In the genomic region with DNA sequence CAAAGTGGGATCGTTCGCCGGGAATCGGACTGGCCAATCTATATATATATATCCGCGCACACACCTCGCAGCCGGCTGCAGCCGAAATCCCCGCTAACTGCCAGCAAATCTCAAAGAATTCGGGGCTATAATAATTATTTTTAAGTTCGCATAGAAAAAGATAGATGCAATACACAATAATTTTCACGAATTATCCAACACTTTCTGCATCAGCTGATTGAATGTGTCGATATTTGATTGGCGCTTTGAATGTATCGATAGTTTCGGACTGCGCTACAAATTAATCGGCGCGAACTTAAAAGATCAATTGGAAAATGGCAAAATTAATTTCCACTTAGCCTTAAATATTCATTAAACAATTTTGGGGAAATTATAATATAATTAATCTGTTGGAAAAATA, we compare ENCODE assay signal across 2 fruit fly cellular contexts.
A peak's percentile ranks its signal among the peaks of the same experiment; 100 is the strongest.
TF ChIP-seq lines count a peak whose summit lies in the region.

A gene (minus strand): TSS at position 169 of the 400 bp plus-strand sequence.

TF ChIP-seq in whole organism, embryonic, 481 proteins besides CTCF, POLR2A, EP300 and RAD21 (continued from another document and continues in another):
- TF ChIP-seq CG11398 (GFP tag; optimal IDR thresholded peaks at IDR 0.05; lab: Kevin White, UChicago) (no peak), chn (GFP tag; optimal IDR thresholded peaks at IDR 0.05; lab: Kevin White, UChicago) (no peak), CG11247 (GFP tag; IDR thresholded peaks at IDR 0.05; lab: Robert Waterston, UW) (no peak), Dll (GFP tag; IDR thresholded peaks at IDR 0.05; lab: Robert Waterston, UW; ENCODE audit: partially characterized antibody) (peak; percentile 84), CG7556 (GFP tag; optimal IDR thresholded peaks at IDR 0.05; lab: Kevin White, UChicago) (no peak), fd96Cb (tag; optimal IDR thresholded peaks at IDR 0.05; lab: Kevin White, UChicago) (no peak), repo (GFP tag; optimal IDR thresholded peaks at IDR 0.05; lab: Kevin White, UChicago) (peak; percentile 6), sens (GFP tag; lab: Kevin White, UChicago) (peak; percentile 63), stwl (tag; optimal IDR thresholded peaks at IDR 0.05; lab: Kevin White, UChicago) (peak; percentile 79), phol (tag; optimal IDR thresholded peaks at IDR 0.05; lab: Kevin White, UChicago) (peak; percentile 36), prd (optimal IDR thresholded peaks at IDR 0.05; lab: Kevin White, UChicago) (no peak), prd (GFP tag; IDR thresholded peaks at IDR 0.05; lab: Robert Waterston, UW) (no peak), CG11560 (tag; IDR thresholded peaks at IDR 0.05; lab: Robert Waterston, UW) (no peak), CG3065 (GFP tag; optimal IDR thresholded peaks at IDR 0.05; lab: Kevin White, UChicago) (no peak), CG7963 (GFP tag; IDR thresholded peaks at IDR 0.05; lab: Robert Waterston, UW; ENCODE audit: partially characterized antibody) (peak; percentile 81; the same call in 2 of the 3 replicates), CG9727 (GFP tag; optimal IDR thresholded peaks at IDR 0.05; lab: Kevin White, UChicago) (no peak), Myb (GFP tag; optimal IDR thresholded peaks at IDR 0.05; lab: Kevin White, UChicago) (peak; percentile 11), sisA (GFP tag; IDR thresholded peaks at IDR 0.05; lab: Robert Waterston, UW) (no peak), Bdp1 (GFP tag; optimal IDR thresholded peaks at IDR 0.05; lab: Kevin White, UChicago) (peak; percentile 9), Hsf (GFP tag; optimal IDR thresholded peaks at IDR 0.05; lab: Kevin White, UChicago) (no peak), Dp (GFP tag; optimal IDR thresholded peaks at IDR 0.05; lab: Kevin White, UChicago) (peak; percentile 98), vfl (GFP tag; optimal IDR thresholded peaks at IDR 0.05; lab: Kevin White, UChicago) (peak; percentile 52), CG30403 (GFP tag; optimal IDR thresholded peaks at IDR 0.05; lab: Kevin White, UChicago) (peak; percentile 33), Taf1 (GFP tag; IDR thresholded peaks at IDR 0.05; lab: Robert Waterston, UW) (no peak), crp (GFP tag; optimal IDR thresholded peaks at IDR 0.05; lab: Kevin White, UChicago) (peak; percentile 80 to 98), sc (optimal IDR thresholded peaks at IDR 0.05; lab: Kevin White, UChicago) (no peak), sc (GFP tag; optimal IDR thresholded peaks at IDR 0.05; lab: Kevin White, UChicago) (no peak), CG34224 (GFP tag; IDR thresholded peaks at IDR 0.05; lab: Robert Waterston, UW; ENCODE audit: partially characterized antibody) (peak; percentile 91), slou (GFP tag; optimal IDR thresholded peaks at IDR 0.05; lab: Kevin White, UChicago) (no peak), caup (GFP tag; optimal IDR thresholded peaks at IDR 0.05; lab: Kevin White, UChicago; ENCODE audit: severe bottlenecking) (no peak), CG32767 (GFP tag; IDR thresholded peaks at IDR 0.05; lab: Robert Waterston, UW) (peak; percentile 37; the same call in 1 of the 2 replicates), nom (GFP tag; optimal IDR thresholded peaks at IDR 0.05; lab: Kevin White, UChicago) (peak; percentile 41), nerfin-2 (GFP tag; IDR thresholded peaks at IDR 0.05; lab: Robert Waterston, UW; ENCODE audit: partially characterized antibody) (peak; percentile 44), lov (optimal IDR thresholded peaks at IDR 0.05; lab: Kevin White, UChicago) (no peak), lov (GFP tag; IDR thresholded peaks at IDR 0.05; lab: Robert Waterston, UW) (no peak), odd (GFP tag; optimal IDR thresholded peaks at IDR 0.05; lab: Kevin White, UChicago) (no peak), CG13624 (GFP tag; optimal IDR thresholded peaks at IDR 0.05; lab: Kevin White, UChicago) (peak; percentile 31), oc (tag; optimal IDR thresholded peaks at IDR 0.05; lab: Kevin White, UChicago) (no peak), CG10267 (tag; optimal IDR thresholded peaks at IDR 0.05; lab: Kevin White, UChicago) (peak; percentile 98), CG2120 (GFP tag; optimal IDR thresholded peaks at IDR 0.05; lab: Kevin White, UChicago) (peak; percentile 34), CG7987 (GFP tag; optimal IDR thresholded peaks at IDR 0.05; lab: Kevin White, UChicago) (peak; percentile 15), CG4617 (GFP tag; optimal IDR thresholded peaks at IDR 0.05; lab: Kevin White, UChicago; ENCODE audit: borderline replicate concordance) (peak; percentile 76), Lhr (GFP tag; optimal IDR thresholded peaks at IDR 0.05; lab: Kevin White, UChicago) (no peak), YL-1 (GFP tag; optimal IDR thresholded peaks at IDR 0.05; lab: Kevin White, UChicago) (peak; percentile 94), CG14710 (tag; optimal IDR thresholded peaks at IDR 0.05; lab: Kevin White, UChicago) (peak; percentile 62), shn (GFP tag; optimal IDR thresholded peaks at IDR 0.05; lab: Kevin White, UChicago) (no peak), HHEX (GFP tag; optimal IDR thresholded peaks at IDR 0.05; lab: Kevin White, UChicago) (no peak), row (GFP tag; IDR thresholded peaks at IDR 0.05; lab: Robert Waterston, UW) (peak; percentile 19; the same call in 1 of the 3 replicates), zen (tag; optimal IDR thresholded peaks at IDR 0.05; lab: Kevin White, UChicago) (peak; percentile 63), usp (GFP tag; optimal IDR thresholded peaks at IDR 0.05; lab: Kevin White, UChicago) (no peak), CG4404 (GFP tag; IDR thresholded peaks at IDR 0.05; lab: Robert Waterston, UW) (no peak), CG11723 (GFP tag; optimal IDR thresholded peaks at IDR 0.05; lab: Kevin White, UChicago) (no peak), fd64A (GFP tag; optimal IDR thresholded peaks at IDR 0.05; lab: Kevin White, UChicago) (no peak), CG4328 (GFP tag; optimal IDR thresholded peaks at IDR 0.05; lab: Kevin White, UChicago) (no peak), Elba2 (GFP tag; optimal IDR thresholded peaks at IDR 0.05; lab: Kevin White, UChicago) (peak; percentile 69), CG14860 (GFP tag; IDR thresholded peaks at IDR 0.05; lab: Robert Waterston, UW; ENCODE audit: partially characterized antibody) (peak; percentile 77), ara (GFP tag; IDR thresholded peaks at IDR 0.05; lab: Robert Waterston, UW) (no peak), Dref (GFP tag; IDR thresholded peaks at IDR 0.05; lab: Robert Waterston, UW) (peak; percentile 92), CG13894 (tag; optimal IDR thresholded peaks at IDR 0.05; lab: Kevin White, UChicago) (no peak), Chrac-16 (GFP tag; optimal IDR thresholded peaks at IDR 0.05; lab: Kevin White, UChicago) (no peak), CG12391 (tag; optimal IDR thresholded peaks at IDR 0.05; lab: Kevin White, UChicago) (peak; percentile 34), Bgb (GFP tag; IDR thresholded peaks at IDR 0.05; lab: Robert Waterston, UW; ENCODE audit: partially characterized antibody) (peak; percentile 87), vnd (GFP tag; IDR thresholded peaks at IDR 0.05; lab: Robert Waterston, UW; ENCODE audit: partially characterized antibody) (peak; percentile 68)

TF ChIP-seq in whole organism, prepupa, 60 proteins besides CTCF, POLR2A, EP300 and RAD21 (continued from another document):
- no peak for TF ChIP-seq Hr38 (GFP tag; optimal IDR thresholded peaks at IDR 0.05; lab: Kevin White, UChicago)
